Fruit fly (Drosophila melanogaster): ENCODE data around the gene Gtpx.

Gene Gtpx

DNA sequence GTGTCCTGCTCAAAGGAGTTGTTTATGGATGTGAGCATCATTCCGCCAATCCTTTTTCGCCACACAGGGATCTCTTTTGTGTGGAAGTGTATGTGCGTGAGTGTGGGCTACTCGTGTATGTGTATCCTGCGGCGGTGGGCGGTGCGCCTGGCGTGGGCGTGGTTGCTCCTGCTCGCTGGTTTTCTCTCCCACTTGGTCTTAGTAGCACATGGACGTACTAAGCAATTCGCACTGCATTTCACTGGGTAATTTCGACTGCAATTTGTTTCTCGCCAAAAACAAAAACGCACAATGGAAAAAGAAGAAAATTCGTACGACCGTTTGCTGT is 504 bp upstream of the Gtpx start:
- no peak for TF ChIP-seq eg (GFP tag; IDR thresholded peaks at IDR 0.05)
- TF ChIP-seq vri (GFP tag; optimal IDR thresholded peaks at IDR 0.05), result no peak
- TF ChIP-seq esn (GFP tag; optimal IDR thresholded peaks at IDR 0.05), result no peak
- no peak for TF ChIP-seq Lpt (GFP tag; optimal IDR thresholded peaks at IDR 0.05)
- TF ChIP-seq CG6792 (GFP tag; optimal IDR thresholded peaks at IDR 0.05), result no peak
- no peak for TF ChIP-seq CG10669 (GFP tag; optimal IDR thresholded peaks at IDR 0.05)
- no peak for TF ChIP-seq fd59A (GFP tag; optimal IDR thresholded peaks at IDR 0.05)
- TF ChIP-seq Eip78C (GFP tag), result no peak
- TF ChIP-seq CG11294 (GFP tag; IDR thresholded peaks at IDR 0.05), result no peak

DNA sequence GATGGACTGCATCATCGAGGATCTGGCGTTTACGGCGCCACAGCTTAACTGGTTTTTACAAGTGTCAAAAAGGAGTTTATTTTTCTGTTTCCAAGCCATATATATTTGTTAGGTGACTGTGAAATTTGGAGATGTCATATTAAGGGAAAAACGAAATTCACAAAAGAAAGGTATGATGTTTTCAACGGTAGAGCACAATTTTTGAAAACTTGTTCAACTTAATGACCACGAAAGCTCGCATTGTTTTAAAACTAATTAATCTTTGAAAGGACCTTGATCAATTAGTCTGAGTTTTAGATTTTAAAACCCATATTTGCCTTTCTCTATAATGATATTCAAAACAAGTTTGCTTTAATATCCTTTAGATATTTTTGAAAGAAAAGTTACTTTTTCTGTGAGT is 2.7 kb downstream of the Gtpx start, which contains the start of gene Strip:
Strip (minus strand) TSS at position 101 of the 400 bp plus-strand sequence.
- no peak for TF ChIP-seq acj6 (GFP tag; optimal IDR thresholded peaks at IDR 0.05)
- TF ChIP-seq svp (GFP tag), result no peak
- no peak for TF ChIP-seq topi (GFP tag; optimal IDR thresholded peaks at IDR 0.05)
- TF ChIP-seq dsx (GFP tag; optimal IDR thresholded peaks at IDR 0.05; ENCODE audit: poor library complexity, severe bottlenecking), result no peak
- TF ChIP-seq CG10669 (GFP tag; optimal IDR thresholded peaks at IDR 0.05), result no peak
- TF ChIP-seq Eip93F (GFP tag; optimal IDR thresholded peaks at IDR 0.05), result no peak
- no peak for TF ChIP-seq CG11294 (GFP tag; IDR thresholded peaks at IDR 0.05)
- TF ChIP-seq CG11902 (GFP tag; optimal IDR thresholded peaks at IDR 0.05), result no peak
- no peak for TF ChIP-seq Met (GFP tag; optimal IDR thresholded peaks at IDR 0.05)
- no peak for TF ChIP-seq CG3919 (GFP tag; optimal IDR thresholded peaks at IDR 0.05)

DNA sequence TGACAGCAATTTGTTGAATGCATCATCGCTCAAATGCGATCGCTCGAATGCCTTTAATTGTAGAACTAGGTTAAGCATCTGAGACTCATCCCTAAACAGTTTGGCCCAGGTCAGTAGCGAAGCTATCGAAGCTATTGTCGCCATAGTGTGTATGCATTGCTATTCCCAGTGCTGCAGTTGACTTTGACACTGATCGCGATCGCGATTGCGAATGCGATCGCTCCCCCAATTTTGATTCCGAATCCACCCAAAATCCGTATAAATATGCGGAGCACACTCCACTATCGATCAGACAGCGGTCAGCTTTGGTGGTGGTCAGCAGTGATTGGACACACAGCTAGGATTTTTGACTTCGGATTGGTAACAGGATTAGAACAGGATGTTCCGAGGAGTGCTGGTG is 3.7 kb downstream of the Gtpx start, which contains the start of gene CG14961:
CG14961 (plus strand) TSS at position 301 of the 400 bp plus-strand sequence.
- TF ChIP-seq CG31627 (GFP tag; optimal IDR thresholded peaks at IDR 0.05) (no peak), CG6792 (GFP tag; optimal IDR thresholded peaks at IDR 0.05) (no peak), dsx (GFP tag; optimal IDR thresholded peaks at IDR 0.05; ENCODE audit: poor library complexity, severe bottlenecking) (no peak), topi (GFP tag; optimal IDR thresholded peaks at IDR 0.05) (no peak), CG3919 (GFP tag; optimal IDR thresholded peaks at IDR 0.05) (no peak), CG8119 (GFP tag; IDR thresholded peaks at IDR 0.05) (0 out of 3 replicates have a peak, but pooled peaks have one; percentile 3), Hr4 (GFP tag; optimal IDR thresholded peaks at IDR 0.05) (no peak)

DNA sequence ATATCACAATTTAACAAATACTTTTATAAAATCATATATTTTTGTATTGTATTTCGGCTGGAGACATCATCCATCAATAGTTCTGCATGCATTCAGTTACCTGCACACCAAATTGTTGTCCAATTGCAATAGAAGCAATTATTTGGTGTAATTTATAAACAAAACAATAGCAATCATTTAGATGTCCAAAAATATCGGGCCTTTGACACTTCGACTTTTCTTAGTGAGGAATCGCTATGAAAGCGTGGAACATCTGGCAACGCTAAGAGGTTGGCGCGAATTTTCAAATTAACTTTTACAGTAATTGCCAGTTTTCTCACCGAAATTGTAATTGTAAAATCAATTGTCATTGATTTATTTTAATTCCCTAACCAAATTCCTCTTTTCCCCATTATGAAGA is 8.7 kb downstream of the Gtpx start, which contains the start of gene CG14969:
CG14969 (minus strand) TSS at position 195 of the 400 bp plus-strand sequence.
- peak; percentile 21 for TF ChIP-seq esn (GFP tag; optimal IDR thresholded peaks at IDR 0.05)
- TF ChIP-seq CG8319 (GFP tag; optimal IDR thresholded peaks at IDR 0.05), result no peak

DNA sequence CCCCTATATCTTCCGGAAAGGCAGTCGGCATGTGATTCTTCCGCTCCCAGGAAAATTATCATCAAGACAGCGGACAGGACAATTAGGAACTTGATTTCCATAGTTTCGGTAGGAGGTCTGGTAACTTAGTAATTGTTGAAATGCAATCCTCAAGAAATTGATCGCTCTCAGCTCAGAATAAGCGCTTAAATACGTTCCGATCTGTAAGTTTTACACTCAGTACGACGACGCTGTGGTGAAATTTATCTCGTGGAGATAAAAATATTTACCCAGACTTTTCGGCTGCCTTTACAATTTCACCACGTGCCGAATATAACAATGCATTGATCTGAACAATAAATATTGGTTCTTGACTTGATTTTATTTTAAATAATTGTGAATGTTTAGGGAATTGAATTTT is 9.6 kb downstream of the Gtpx start, which contains the start of gene Drsl1:
Drsl1 (minus strand) TSS at position 101 of the 400 bp plus-strand sequence.
- TF ChIP-seq ss (GFP tag; optimal IDR thresholded peaks at IDR 0.05) (no peak), salr (GFP tag; optimal IDR thresholded peaks at IDR 0.05) (no peak), svp (GFP tag) (no peak), pdm3 (GFP tag; optimal IDR thresholded peaks at IDR 0.05) (no peak), CG9139 (GFP tag; optimal IDR thresholded peaks at IDR 0.05) (no peak), Lpt (GFP tag; optimal IDR thresholded peaks at IDR 0.05) (no peak), Hr38 (GFP tag; optimal IDR thresholded peaks at IDR 0.05) (no peak), CG15336 (GFP tag; IDR thresholded peaks at IDR 0.05) (no peak), spab (GFP tag; optimal IDR thresholded peaks at IDR 0.05) (no peak), Sox15 (GFP tag; optimal IDR thresholded peaks at IDR 0.05) (no peak), topi (GFP tag; optimal IDR thresholded peaks at IDR 0.05) (no peak), Sox102F (GFP tag; optimal IDR thresholded peaks at IDR 0.05) (no peak), Met (GFP tag; optimal IDR thresholded peaks at IDR 0.05) (no peak), Eip78C (GFP tag) (no peak), Eip75B (GFP tag; optimal IDR thresholded peaks at IDR 0.05) (no peak), CG11762 (GFP tag; optimal IDR thresholded peaks at IDR 0.05; ENCODE audit: insufficient read depth) (no peak), CG7368 (GFP tag; optimal IDR thresholded peaks at IDR 0.05) (no peak)
